Worm (Caenorhabditis elegans) whole organism, young adult: ENCODE results near the gene ipla-1.

Source experiments
- B0019.2 ChIP-seq: fragments of 200-800 bp; sonication (Bioruptor generic); conservative IDR thresholded peaks from 2 replicates; pipeline ENCODE4 v1.3.6; 2022; ENCODE audit warnings: missing genetic modification reagents, missing genetic modification characterization, missing compliant biosample characterization
- C06A6.2 ChIP-seq: fragments of 200-800 bp; sonication (Bioruptor generic); conservative IDR thresholded peaks from 2 replicates; pipeline ENCODE4 v1.3.6; 2022; ENCODE audit warnings: missing genetic modification characterization, missing compliant biosample characterization
- C17E4.6 ChIP-seq: fragments of 200-800 bp; sonication (Bioruptor generic); IDR thresholded peaks from 2 replicates; pipeline ENCODE4 v1.3.6; 2022; ENCODE audit warnings: missing genetic modification reagents, missing genetic modification characterization, missing compliant biosample characterization
- F22D6.2 ChIP-seq: sonication (generic microtip); optimal IDR thresholded peaks from 2 replicates; lab custom pipeline; 2016; ENCODE audit warnings: mild to moderate bottlenecking, missing genetic modification characterization, missing compliant biosample characterization
- F37B4.10 ChIP-seq: fragments of 200-800 bp; sonication (Bioruptor generic); IDR thresholded peaks from 2 replicates; pipeline ENCODE4 v1.3.6; 2022; ENCODE audit warnings: missing genetic modification characterization, missing compliant biosample characterization
- F49E8.2 ChIP-seq: sonication (generic microtip); optimal IDR thresholded peaks from 3 replicates; lab custom pipeline; 2017; ENCODE audit warnings: missing genetic modification characterization, mild to moderate bottlenecking, missing compliant biosample characterization, antibody characterized with exemption, moderate library complexity; ENCODE audit not compliant: insufficient read depth
- F55B11.4 ChIP-seq: sonication (generic microtip); optimal IDR thresholded peaks from 2 replicates; lab custom pipeline; 2016; ENCODE audit warnings: missing compliant biosample characterization, missing genetic modification characterization, borderline replicate concordance; ENCODE audit not compliant: insufficient read depth
- T07F8.4 ChIP-seq: sonication (generic microtip); optimal IDR thresholded peaks from 2 replicates; lab custom pipeline; 2016; ENCODE audit warnings: mild to moderate bottlenecking, missing genetic modification characterization, moderate library complexity, missing compliant biosample characterization
- T26A5.8 ChIP-seq: sonication (generic microtip); optimal IDR thresholded peaks from 2 replicates; lab custom pipeline; 2016; ENCODE audit warnings: missing genetic modification characterization, missing compliant biosample characterization
- Y53F4B.3 ChIP-seq: fragments of 200-800 bp; sonication (Bioruptor generic); IDR thresholded peaks from 2 replicates; pipeline ENCODE4 v1.3.6; 2022; ENCODE audit warnings: missing genetic modification reagents, missing genetic modification characterization, missing compliant biosample characterization
- akir-1 ChIP-seq: fragments of 200-800 bp; sonication (Bioruptor generic); optimal IDR thresholded peaks from 2 replicates; lab custom pipeline; 2018; ENCODE audit warnings: mild to moderate bottlenecking, missing genetic modification characterization, moderate library complexity, missing compliant biosample characterization
- aptf-3 ChIP-seq: fragments of 200-800 bp; sonication (Bioruptor generic); IDR thresholded peaks from 2 replicates; pipeline ENCODE4 v1.3.6; 2022; ENCODE audit warnings: missing genetic modification characterization, missing compliant biosample characterization
- attf-5 ChIP-seq: fragments of 200-800 bp; sonication (Bioruptor generic); optimal IDR thresholded peaks from 2 replicates; lab custom pipeline; 2018; ENCODE audit warnings: mild to moderate bottlenecking, missing genetic modification characterization, missing compliant biosample characterization
- bed-1 ChIP-seq: fragments of 200-800 bp; sonication (Bioruptor generic); IDR thresholded peaks from 2 replicates; pipeline ENCODE4 v1.3.6; 2022; ENCODE audit warnings: missing genetic modification reagents, missing genetic modification characterization, missing compliant biosample characterization
- cebp-1 ChIP-seq, 2 experiments: fragments of 200-800 bp in 1 of 2; sonication (Bioruptor generic) in 1 of 2; sonication (generic microtip) in 1 of 2; IDR thresholded peaks in 1 of 2; optimal IDR thresholded peaks in 1 of 2; 2 replicates each; pipeline versions ENCODE4 v1.3.6 to Lab custom; 2017 to 2022; ENCODE audit warnings: missing compliant biosample characterization in 2 of 2, missing genetic modification characterization in 2 of 2, mild to moderate bottlenecking in 1 of 2, missing genetic modification reagents in 1 of 2, moderate library complexity in 1 of 2
- ceh-100 ChIP-seq: fragments of 200-800 bp; sonication (Bioruptor generic); IDR thresholded peaks from 2 replicates; pipeline ENCODE4 v1.3.6; 2022; ENCODE audit warnings: missing genetic modification reagents, missing genetic modification characterization, missing compliant biosample characterization
- ceh-27 ChIP-seq: fragments of 200-800 bp; sonication (Bioruptor generic); optimal IDR thresholded peaks from 2 replicates; lab custom pipeline; 2018; ENCODE audit warnings: mild to moderate bottlenecking, missing genetic modification characterization, moderate library complexity, missing compliant biosample characterization
- ceh-40 ChIP-seq: fragments of 200-800 bp; sonication (Bioruptor generic); IDR thresholded peaks from 2 replicates; pipeline ENCODE4 v1.3.6; 2022; ENCODE audit warnings: missing genetic modification characterization, missing compliant biosample characterization
- ceh-58 ChIP-seq: fragments of 200-800 bp; sonication (Bioruptor generic); IDR thresholded peaks from 2 replicates; pipeline ENCODE4 v1.3.6; 2022; ENCODE audit warnings: missing genetic modification characterization, missing compliant biosample characterization
- ceh-91 ChIP-seq: fragments of 200-800 bp; sonication (Bioruptor generic); IDR thresholded peaks from 2 replicates; pipeline ENCODE4 v1.3.6; 2022; ENCODE audit warnings: missing genetic modification reagents, missing genetic modification characterization, missing compliant biosample characterization
- chd-7 ChIP-seq: sonication (generic microtip); optimal IDR thresholded peaks from 2 replicates; lab custom pipeline; 2016; ENCODE audit warnings: mild to moderate bottlenecking, missing genetic modification characterization, moderate library complexity, missing compliant biosample characterization
- efl-1 ChIP-seq: fragments of 150-350 bp; optimal IDR thresholded peaks from 2 replicates; lab custom pipeline; 2014; ENCODE audit warnings: missing biosample characterization, missing genetic modification reagents, missing genetic modification characterization
- egl-18 ChIP-seq: fragments of 200-800 bp; sonication (Bioruptor generic); IDR thresholded peaks from 2 replicates; pipeline ENCODE4 v1.3.6; 2022; ENCODE audit warnings: missing genetic modification reagents, missing genetic modification characterization, missing compliant biosample characterization
- egrh-3 ChIP-seq: fragments of 200-800 bp; sonication (Bioruptor generic); IDR thresholded peaks from 2 replicates; pipeline ENCODE4 v1.3.6; 2022; ENCODE audit warnings: missing genetic modification reagents, missing genetic modification characterization, missing compliant biosample characterization
- ekl-4 ChIP-seq: fragments of 200-800 bp; sonication (Bioruptor generic); IDR thresholded peaks from 2 replicates; pipeline ENCODE4 v1.3.6; 2022; ENCODE audit warnings: missing genetic modification reagents, missing genetic modification characterization, missing compliant biosample characterization
- gei-17 ChIP-seq: fragments of 200-800 bp; sonication (Bioruptor generic); optimal IDR thresholded peaks from 2 replicates; lab custom pipeline; 2018; ENCODE audit warnings: mild to moderate bottlenecking, missing genetic modification characterization, missing compliant biosample characterization
- hlh-12 ChIP-seq: sonication (generic microtip); optimal IDR thresholded peaks from 2 replicates; lab custom pipeline; 2016; ENCODE audit warnings: missing genetic modification characterization, missing compliant biosample characterization
- hmg-20 ChIP-seq: fragments of 200-800 bp; sonication (Bioruptor generic); IDR thresholded peaks from 2 replicates; pipeline ENCODE4 v1.3.6; 2022; ENCODE audit warnings: missing genetic modification reagents, missing genetic modification characterization, missing compliant biosample characterization
- hrde-1 ChIP-seq: sonication (generic microtip); optimal IDR thresholded peaks from 2 replicates; lab custom pipeline; 2016; ENCODE audit warnings: missing genetic modification characterization, mild to moderate bottlenecking, missing compliant biosample characterization, moderate library complexity, missing genotype, missing genetic modification reagents, borderline replicate concordance
- hsf-1 ChIP-seq: fragments of 200-800 bp; sonication (Bioruptor generic); IDR thresholded peaks from 2 replicates; pipeline ENCODE4 v1.3.6; 2022; ENCODE audit warnings: missing genetic modification reagents, missing genetic modification characterization, missing compliant biosample characterization
- let-526 ChIP-seq: fragments of 200-800 bp; sonication (Bioruptor generic); IDR thresholded peaks from 2 replicates; pipeline ENCODE4 v1.3.6; 2022; ENCODE audit warnings: missing genetic modification reagents, missing genetic modification characterization, missing compliant biosample characterization
- lin-40 ChIP-seq: sonication (generic microtip); optimal IDR thresholded peaks from 2 replicates; lab custom pipeline; 2016; ENCODE audit warnings: missing genetic modification characterization, mild to moderate bottlenecking, missing compliant biosample characterization, missing genotype, missing genetic modification reagents
- madf-10 ChIP-seq: sonication (generic microtip); optimal IDR thresholded peaks from 2 replicates; lab custom pipeline; 2016; ENCODE audit warnings: mild to moderate bottlenecking, missing genetic modification characterization, missing compliant biosample characterization
- madf-3 ChIP-seq: fragments of 200-800 bp; sonication (Bioruptor generic); IDR thresholded peaks from 2 replicates; pipeline ENCODE4 v1.3.6; 2022; ENCODE audit warnings: missing genetic modification reagents, missing genetic modification characterization, missing compliant biosample characterization
- madf-6 ChIP-seq: fragments of 200-800 bp; sonication (Bioruptor generic); IDR thresholded peaks from 2 replicates; pipeline ENCODE4 v1.3.6; 2022; ENCODE audit warnings: missing genetic modification reagents, missing genetic modification characterization, missing compliant biosample characterization
- madf-8 ChIP-seq: fragments of 200-800 bp; sonication (Bioruptor generic); conservative IDR thresholded peaks from 2 replicates; pipeline ENCODE4 v1.3.6; 2022; ENCODE audit warnings: missing genetic modification reagents, missing genetic modification characterization, missing compliant biosample characterization
- nhr-120 ChIP-seq: fragments of 200-800 bp; sonication (Bioruptor generic); IDR thresholded peaks from 2 replicates; pipeline ENCODE4 v1.3.6; 2022; ENCODE audit warnings: missing genetic modification characterization, missing compliant biosample characterization
- rec-8 ChIP-seq, 2 experiments: sonication (generic microtip); optimal IDR thresholded peaks; 2 replicates each; lab custom pipeline; 2016; ENCODE audit warnings: mild to moderate bottlenecking in 2 of 2, missing genetic modification characterization in 2 of 2, missing genetic modification reagents in 2 of 2, missing genotype in 2 of 2, missing biosample characterization in 1 of 2, missing compliant biosample characterization in 1 of 2, moderate library complexity in 1 of 2
- repo-1 ChIP-seq: sonication (generic microtip); optimal IDR thresholded peaks from 2 replicates; lab custom pipeline; 2017; ENCODE audit warnings: mild to moderate bottlenecking, missing genetic modification characterization, missing compliant biosample characterization
- rpc-1 ChIP-seq, 2 experiments: fragments of 150-350 bp in 1 of 2; sonication (generic microtip) in 1 of 2; optimal IDR thresholded peaks; 2 replicates each; lab custom pipeline; 2014 to 2018; ENCODE audit warnings: missing biosample characterization in 1 of 2, missing genetic modification characterization in 1 of 2, missing genetic modification reagents in 1 of 2, missing genotype in 1 of 2
- sptf-2 ChIP-seq: fragments of 200-800 bp; sonication (Bioruptor generic); optimal IDR thresholded peaks from 2 replicates; lab custom pipeline; 2018; ENCODE audit warnings: mild to moderate bottlenecking, missing genetic modification characterization, missing compliant biosample characterization
- tlf-1 ChIP-seq: fragments of 200-800 bp; sonication (Bioruptor generic); optimal IDR thresholded peaks from 2 replicates; lab custom pipeline; 2018; ENCODE audit warnings: mild to moderate bottlenecking, missing genetic modification characterization, missing compliant biosample characterization
- unc-130 ChIP-seq: sonication (generic microtip); optimal IDR thresholded peaks from 2 replicates; lab custom pipeline; 2016; ENCODE audit warnings: missing genetic modification reagents, missing genetic modification characterization, missing compliant biosample characterization
- xnd-1 ChIP-seq: sonication (generic microtip); optimal IDR thresholded peaks from 2 replicates; lab custom pipeline; 2016; ENCODE audit warnings: missing genotype, missing genetic modification reagents, missing genetic modification characterization, missing compliant biosample characterization
- zim-3 ChIP-seq: sonication (generic microtip); optimal IDR thresholded peaks from 2 replicates; lab custom pipeline; 2017; ENCODE audit warnings: mild to moderate bottlenecking, missing genetic modification characterization, moderate library complexity, missing compliant biosample characterization
- ztf-18 ChIP-seq: sonication (generic microtip); optimal IDR thresholded peaks from 2 replicates; lab custom pipeline; 2016; ENCODE audit warnings: missing genotype, mild to moderate bottlenecking, missing genetic modification characterization, missing compliant biosample characterization
- ztf-26 ChIP-seq: sonication (generic microtip); optimal IDR thresholded peaks from 2 replicates; lab custom pipeline; 2017; ENCODE audit warnings: missing genetic modification characterization, missing compliant biosample characterization
- ztf-28 ChIP-seq: fragments of 200-800 bp; sonication (Bioruptor generic); IDR thresholded peaks from 2 replicates; pipeline ENCODE4 v1.3.6; 2022; ENCODE audit warnings: missing genetic modification reagents, missing genetic modification characterization, missing compliant biosample characterization

The ipla-1 gene

DNA sequence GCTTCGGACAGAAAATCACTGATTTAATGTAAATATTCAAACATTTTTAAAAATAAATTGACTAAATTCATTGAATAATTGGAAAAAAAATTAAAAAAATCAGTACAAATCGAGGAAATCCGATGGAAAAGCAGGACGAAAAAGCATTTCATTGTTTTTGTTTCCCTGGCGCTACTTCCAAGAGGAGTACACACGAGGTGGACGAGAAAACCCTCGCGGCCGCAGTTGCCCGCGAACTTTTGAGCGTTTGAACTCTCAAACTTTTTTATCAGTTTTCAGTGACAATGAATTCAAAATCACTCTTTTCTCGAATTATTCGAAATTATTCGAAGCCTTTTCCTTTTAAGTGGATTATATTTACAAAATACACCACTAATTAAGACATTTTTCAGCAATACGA lies 1.9 kb upstream of the ipla-1 start, which contains the start of gene F35D11.4 (continued):
- TF ChIP-seq xnd-1 (tag; lab: Kevin White, UChicago) (peak; percentile 64), repo-1 (tag; lab: Kevin White, UChicago) (no peak), C06A6.2 (GFP tag; lab: Robert Waterston, UW) (no peak), ceh-58 (GFP tag; lab: Robert Waterston, UW) (no peak), F49E8.2 (tag; lab: Kevin White, UChicago) (no peak), madf-8 (GFP tag; lab: Robert Waterston, UW) (peak; percentile 78), T26A5.8 (tag; lab: Kevin White, UChicago) (no peak), madf-6 (GFP tag; lab: Robert Waterston, UW) (peak; percentile 93), T07F8.4 (tag; lab: Kevin White, UChicago) (no peak), ztf-26 (no peak), ceh-27 (GFP tag; lab: Kevin White, UChicago) (peak; percentile 85), ceh-91 (peak; percentile 43; the same call in 1 of the 2 replicates), sptf-2 (GFP tag; lab: Kevin White, UChicago) (no peak), B0019.2 (no peak; the same call in 1 of the 2 replicates), egrh-3 (GFP tag; lab: Robert Waterston, UW) (peak; percentile 46; the same call in 1 of the 2 replicates), tlf-1 (no peak), rec-8 (tag; optimal IDR thresholded peaks at IDR 0.05; lab: Kevin White, UChicago) (peak; percentile 47 to 61), ceh-40 (GFP tag; lab: Robert Waterston, UW) (no peak), ekl-4 (GFP tag; lab: Robert Waterston, UW) (0 out of 2 replicates have a peak, but pooled peaks have one; percentile 12), efl-1 (GFP tag; lab: Kevin White, UChicago) (peak; percentile 77), madf-3 (GFP tag; lab: Robert Waterston, UW) (no peak), unc-130 (GFP tag; lab: Kevin White, UChicago) (peak; percentile 86), cebp-1 (GFP tag; IDR thresholded peaks at IDR 0.05; lab: Robert Waterston, UW) (no peak), cebp-1 (tag; optimal IDR thresholded peaks at IDR 0.05; lab: Kevin White, UChicago) (peak; percentile 50), hsf-1 (no peak), attf-5 (GFP tag; lab: Kevin White, UChicago) (peak; percentile 48), ztf-28 (peak; percentile 26; the same call in 1 of the 2 replicates), ceh-100 (GFP tag; lab: Robert Waterston, UW) (peak; percentile 39; the same call in 1 of the 2 replicates), nhr-120 (GFP tag; lab: Robert Waterston, UW) (no peak), bed-1 (GFP tag; lab: Robert Waterston, UW) (no peak), let-526 (GFP tag; lab: Robert Waterston, UW) (0 out of 2 replicates have a peak, but pooled peaks have one; percentile 64), gei-17 (GFP tag; lab: Kevin White, UChicago) (no peak), zim-3 (no peak), hrde-1 (tag; lab: Kevin White, UChicago) (no peak), rpc-1 (optimal IDR thresholded peaks at IDR 0.05; lab: Kevin White, UChicago) (no peak), rpc-1 (tag; optimal IDR thresholded peaks at IDR 0.05; lab: Kevin White, UChicago) (no peak), hmg-20 (GFP tag; lab: Robert Waterston, UW) (no peak), aptf-3 (GFP tag; lab: Robert Waterston, UW) (no peak), Y53F4B.3 (GFP tag; lab: Robert Waterston, UW) (no peak), egl-18 (GFP tag; lab: Robert Waterston, UW) (no peak), akir-1 (GFP tag; lab: Kevin White, UChicago) (no peak), lin-40 (peak; percentile 51), chd-7 (tag; lab: Kevin White, UChicago) (no peak), ztf-18 (tag; lab: Kevin White, UChicago) (peak; percentile 35), C17E4.6 (GFP tag; lab: Robert Waterston, UW) (no peak), madf-10 (tag; lab: Kevin White, UChicago) (peak; percentile 69), F55B11.4 (tag; lab: Kevin White, UChicago) (no peak), F37B4.10 (GFP tag; lab: Robert Waterston, UW) (no peak), F22D6.2 (tag; lab: Kevin White, UChicago) (peak; percentile 5), hlh-12 (tag; lab: Kevin White, UChicago) (no peak)
